Worm (Caenorhabditis elegans): ENCODE results near the gene epg-6.

The epg-6 gene

DNA sequence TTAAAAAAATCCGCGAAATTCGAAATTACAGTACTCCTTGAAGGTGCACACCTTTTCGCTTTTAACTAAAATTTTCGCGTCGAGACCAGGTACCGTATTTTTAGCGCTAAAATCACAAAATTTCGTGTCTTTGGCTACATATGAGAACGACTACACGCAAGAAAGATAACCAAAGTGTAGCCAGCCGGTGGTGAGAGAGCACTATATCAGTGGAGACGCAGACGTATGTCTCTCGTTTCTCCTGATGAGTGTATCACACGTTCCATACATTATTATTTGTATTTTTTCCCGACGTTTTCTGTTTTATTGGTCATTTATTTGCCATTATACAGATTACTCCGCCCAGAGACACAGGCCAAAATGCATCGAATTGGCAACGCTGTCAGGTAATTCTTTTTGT lies 34.1 kb downstream of the epg-6 start, which contains the start of gene acdh-11 (continued):
- TF ChIP-seq ceh-82 (tag; optimal IDR thresholded peaks at IDR 0.05), result no peak
- TF ChIP-seq skn-1 (tag; optimal IDR thresholded peaks at IDR 0.05), result no peak
- TF ChIP-seq egl-27 (tag; optimal IDR thresholded peaks at IDR 0.05), result no peak

DNA sequence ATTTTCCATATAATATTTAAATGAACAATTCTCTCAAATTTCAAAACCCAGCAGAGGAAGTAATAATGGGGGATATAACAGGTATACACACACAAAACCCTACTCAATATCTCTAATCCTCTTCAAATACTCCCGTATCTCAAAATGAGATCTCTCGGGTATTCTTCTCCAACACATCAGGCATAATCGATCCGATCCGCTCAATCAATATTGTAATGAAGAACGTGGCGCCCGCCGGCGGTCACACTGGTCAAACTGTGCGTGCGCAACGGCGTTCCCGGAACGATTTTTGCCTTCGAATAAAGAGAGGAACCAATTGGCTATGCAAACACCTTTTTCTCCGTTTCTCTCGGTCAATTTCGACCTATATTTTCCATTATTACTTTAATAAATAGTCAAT lies 37.4 kb downstream of the epg-6 start:
- TF ChIP-seq daf-12 (tag; optimal IDR thresholded peaks at IDR 0.05), result no peak
- TF ChIP-seq ceh-28 (tag; optimal IDR thresholded peaks at IDR 0.05), result peak; percentile 79
- TF ChIP-seq nhr-67 (tag; optimal IDR thresholded peaks at IDR 0.05), result no peak
- no peak for TF ChIP-seq unc-62 (GFP tag; optimal IDR thresholded peaks at IDR 0.05)
- TF ChIP-seq tbx-2 (tag; optimal IDR thresholded peaks at IDR 0.05), result no peak
- TF ChIP-seq nhr-23 (tag; optimal IDR thresholded peaks at IDR 0.05), result peak; percentile 25
- TF ChIP-seq sea-2 (GFP tag; optimal IDR thresholded peaks at IDR 0.05), result no peak
- peak; percentile 12 for TF ChIP-seq lin-39 (tag; optimal IDR thresholded peaks at IDR 0.05)
- TF ChIP-seq zag-1 (tag; optimal IDR thresholded peaks at IDR 0.05), result no peak

DNA sequence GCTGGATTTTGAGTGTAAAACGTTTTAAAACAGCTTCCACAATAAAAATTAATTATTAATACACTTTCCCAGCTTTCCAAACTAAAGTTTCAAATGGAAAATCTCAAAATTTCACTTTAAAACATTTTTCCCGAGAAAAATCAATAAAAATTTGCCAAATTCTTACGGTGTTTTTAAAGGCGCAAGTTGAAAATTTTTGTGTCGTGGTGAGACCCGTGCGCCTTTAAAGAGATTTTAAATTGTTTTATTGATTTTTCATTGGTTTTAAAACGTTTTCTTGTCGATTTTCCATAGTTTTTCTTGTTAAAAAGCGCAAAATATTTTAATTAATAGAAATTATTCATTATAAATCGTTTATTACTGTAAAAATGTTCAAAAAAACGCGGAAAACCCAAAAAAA lies 38.1 kb downstream of the epg-6 start, which contains the start of gene Y45F3A.1:
Gene Y45F3A.1, minus strand, starts transcription at position 12 of the 400 bp plus-strand sequence.
- TF ChIP-seq zag-1 (tag; optimal IDR thresholded peaks at IDR 0.05) (no peak), skn-1 (tag; optimal IDR thresholded peaks at IDR 0.05) (no peak), lsy-12 (tag; optimal IDR thresholded peaks at IDR 0.05) (no peak), lin-39 (tag; optimal IDR thresholded peaks at IDR 0.05) (no peak), daf-12 (tag; optimal IDR thresholded peaks at IDR 0.05) (no peak), sea-2 (GFP tag; optimal IDR thresholded peaks at IDR 0.05) (no peak), nhr-237 (tag; optimal IDR thresholded peaks at IDR 0.05) (no peak), ztf-11 (tag; optimal IDR thresholded peaks at IDR 0.05) (no peak), elt-2 (tag; optimal IDR thresholded peaks at IDR 0.05) (no peak)

ce11 chrIII:10560296-10560695 lies 39.7 kb downstream of the epg-6 start, which contains the start of gene rab-30:
TSS of gene rab-30 (plus strand) at chrIII:10560596.
- no peak for TF ChIP-seq tbx-2 (tag; optimal IDR thresholded peaks at IDR 0.05)
- TF ChIP-seq fkh-2 (tag; optimal IDR thresholded peaks at IDR 0.05), result no peak
- TF ChIP-seq R02D3.7 (tag; optimal IDR thresholded peaks at IDR 0.05), result no peak
- no peak for TF ChIP-seq nhr-23 (tag; optimal IDR thresholded peaks at IDR 0.05)
- no peak for TF ChIP-seq ceh-82 (tag; optimal IDR thresholded peaks at IDR 0.05)
- no peak for TF ChIP-seq lin-39 (tag; optimal IDR thresholded peaks at IDR 0.05)
- no peak for TF ChIP-seq daf-12 (tag; optimal IDR thresholded peaks at IDR 0.05)
- TF ChIP-seq sea-2 (GFP tag; optimal IDR thresholded peaks at IDR 0.05), result no peak
- no peak for TF ChIP-seq nhr-28 (tag; optimal IDR thresholded peaks at IDR 0.05)
- TF ChIP-seq skn-1 (tag; optimal IDR thresholded peaks at IDR 0.05), result no peak
- no peak for TF ChIP-seq nhr-237 (tag; optimal IDR thresholded peaks at IDR 0.05)
- no peak for TF ChIP-seq egl-27 (tag; optimal IDR thresholded peaks at IDR 0.05)
- no peak for TF ChIP-seq ztf-4 (tag; optimal IDR thresholded peaks at IDR 0.05)
- no peak for TF ChIP-seq fos-1 (tag; optimal IDR thresholded peaks at IDR 0.05)
- TF ChIP-seq nhr-25 (tag; optimal IDR thresholded peaks at IDR 0.05), result no peak
- no peak for TF ChIP-seq nhr-67 (tag; optimal IDR thresholded peaks at IDR 0.05)
- TF ChIP-seq snpc-4 (tag; optimal IDR thresholded peaks at IDR 0.05), result no peak
- no peak for TF ChIP-seq lsy-12 (tag; optimal IDR thresholded peaks at IDR 0.05)

- TF ChIP-seq nhr-11 (tag; optimal IDR thresholded peaks at IDR 0.05) (no peak), pha-4 (tag; optimal IDR thresholded peaks at IDR 0.05) (no peak), mdl-1 (tag; optimal IDR thresholded peaks at IDR 0.05) (no peak), ztf-11 (tag; optimal IDR thresholded peaks at IDR 0.05) (no peak), nhr-76 (tag; optimal IDR thresholded peaks at IDR 0.05) (no peak), nhr-25 (tag; optimal IDR thresholded peaks at IDR 0.05) (no peak), unc-39 (tag; optimal IDR thresholded peaks at IDR 0.05) (no peak), ceh-82 (tag; optimal IDR thresholded peaks at IDR 0.05) (no peak), egl-27 (tag; optimal IDR thresholded peaks at IDR 0.05) (no peak), skn-1 (tag; optimal IDR thresholded peaks at IDR 0.05) (no peak), egl-5 (tag; optimal IDR thresholded peaks at IDR 0.05) (no peak), daf-12 (tag; optimal IDR thresholded peaks at IDR 0.05) (no peak), fkh-2 (tag; optimal IDR thresholded peaks at IDR 0.05) (no peak), nhr-28 (tag; optimal IDR thresholded peaks at IDR 0.05) (no peak), sea-2 (GFP tag; optimal IDR thresholded peaks at IDR 0.05) (no peak), nhr-43 (tag; optimal IDR thresholded peaks at IDR 0.05; ENCODE audit: poor library complexity, severe bottlenecking) (no peak), elt-1 (tag; optimal IDR thresholded peaks at IDR 0.05) (no peak), ztf-4 (tag; optimal IDR thresholded peaks at IDR 0.05) (no peak), ceh-9 (tag; optimal IDR thresholded peaks at IDR 0.05) (no peak)
These were observed 42.1 kb downstream of the epg-6 start, which contains the start of gene T21C12.4 for ce11 chrIII:10557910-10558309. TSS of gene T21C12.4 (minus strand) at chrIII:10558010.
